Worm (Caenorhabditis elegans) whole organism, late embryonic: ENCODE results near the gene F55G7.4.

ENCODE experiments used
- T23F11.4 ChIP-seq: fragments of 200-800 bp; sonication (Bioruptor generic); optimal IDR thresholded peaks from 2 replicates; lab custom pipeline; 2018; ENCODE audit warnings: mild to moderate bottlenecking, missing genetic modification characterization, missing compliant biosample characterization
- ceh-2 ChIP-seq: sonication (generic microtip); optimal IDR thresholded peaks from 2 replicates; lab custom pipeline; 2016; ENCODE audit warnings: missing genotype, missing genetic modification characterization, missing compliant biosample characterization
- hlh-13 ChIP-seq: fragments of 200-800 bp; sonication (Bioruptor generic); optimal IDR thresholded peaks from 2 replicates; lab custom pipeline; 2018; ENCODE audit warnings: mild to moderate bottlenecking, missing genetic modification characterization, missing compliant biosample characterization
- odd-2 ChIP-seq: sonication (generic microtip); optimal IDR thresholded peaks from 2 replicates; lab custom pipeline; 2017; ENCODE audit warnings: antibody characterized with exemption, mild to moderate bottlenecking, missing genetic modification characterization, missing compliant biosample characterization
- pha-4 ChIP-seq: fragments of 150-350 bp; optimal IDR thresholded peaks from 2 replicates; lab custom pipeline; 2018; ENCODE audit warnings: missing biosample characterization, missing genetic modification reagents, missing genetic modification characterization

ce11 chrX:11941951-11942350 lies 14.3 kb downstream of the F55G7.4 start, which contains the start of gene F55G7.3:
- TF ChIP-seq hlh-13 (GFP tag; lab: Kevin White, UChicago) (no peak), pha-4 (tag; lab: Kevin White, UChicago) (no peak), odd-2 (tag; lab: Kevin White, UChicago) (no peak), ceh-2 (tag; lab: Kevin White, UChicago) (no peak), T23F11.4 (GFP tag; lab: Kevin White, UChicago) (no peak)
